Worm (Caenorhabditis elegans): Measurements from ENCODE around the gene srt-12.

DNA sequence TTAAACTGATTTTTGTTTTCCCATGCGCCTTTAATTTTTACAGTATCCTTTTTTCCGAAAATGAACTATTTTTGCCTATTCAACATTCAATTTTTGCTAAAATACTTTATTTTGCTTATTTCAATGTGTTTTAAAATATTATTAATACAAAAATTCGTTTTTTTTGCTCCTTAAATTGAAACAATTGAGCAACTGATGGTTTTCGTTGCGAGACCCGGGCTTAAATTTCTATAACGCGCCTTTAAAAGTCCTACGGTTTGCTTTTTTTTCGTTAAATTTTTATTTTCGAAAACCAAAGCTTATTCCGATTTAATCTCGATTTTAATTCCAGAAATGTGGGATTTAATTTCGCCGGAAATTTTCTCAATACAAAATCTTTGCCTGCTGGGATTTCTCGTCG, 47.0 kb downstream of the srt-12 start, which contains the start of gene algn-5:
- TF ChIP-seq F13C5.2 (tag; optimal IDR thresholded peaks at IDR 0.05) (no peak), pes-1 (GFP tag; IDR thresholded peaks at IDR 0.05) (no peak), aly-1 (tag; optimal IDR thresholded peaks at IDR 0.05) (no peak), tbx-11 (GFP tag; IDR thresholded peaks at IDR 0.05) (no peak), sea-1 (GFP tag; conservative IDR thresholded peaks at IDR 0.05) (no peak), ama-1 (optimal IDR thresholded peaks at IDR 0.05) (no peak), hnd-1 (tag; optimal IDR thresholded peaks at IDR 0.05) (no peak)
